Fruit fly (Drosophila melanogaster): ENCODE measurements around the gene Hsp68.

dm6 chr3R:24024123-24024522 lies 33.0 kb downstream of the Hsp68 start:
- TF ChIP-seq CG6276 (GFP tag; optimal IDR thresholded peaks at IDR 0.05): peak; percentile 69
- TF ChIP-seq Hr38 (GFP tag; optimal IDR thresholded peaks at IDR 0.05): no peak
- peak; percentile 83 for TF ChIP-seq Eip78C (GFP tag)
- TF ChIP-seq OdsH (GFP tag; optimal IDR thresholded peaks at IDR 0.05): peak; percentile 43
- TF ChIP-seq Sox14 (GFP tag; optimal IDR thresholded peaks at IDR 0.05): peak; percentile 59

Data from whole organism, prepupa.